Fruit fly (Drosophila melanogaster) whole organism, embryonic: ENCODE results near the gene CG32079.

Experiments used
- CG12104 ChIP-seq: fragments of 200-800 bp; sonication (Bioruptor generic); optimal IDR thresholded peaks from 3 replicates; lab custom pipeline; 2016; ENCODE audit warnings: missing biosample characterization, missing genetic modification characterization
- CG12769 ChIP-seq: fragments of 200-800 bp; sonication (Bioruptor generic); optimal IDR thresholded peaks from 2 replicates; lab custom pipeline; 2019; ENCODE audit warnings: missing biosample characterization, mild to moderate bottlenecking, missing genetic modification characterization, moderate library complexity
- Hr51 ChIP-seq, 2 experiments: fragments of 200-800 bp; sonication (Bioruptor generic); optimal IDR thresholded peaks; 2 replicates in 1 of 2; 3 replicates in 1 of 2; lab custom pipeline; 2016 to 2018; ENCODE audit warnings: missing biosample characterization in 2 of 2, missing genetic modification characterization in 2 of 2, mild to moderate bottlenecking in 1 of 2, moderate library complexity in 1 of 2
- Nf-YB ChIP-seq: fragments of 200-800 bp; sonication (Bioruptor generic); optimal IDR thresholded peaks from 3 replicates; lab custom pipeline; 2019; ENCODE audit warnings: missing biosample characterization, mild to moderate bottlenecking, missing genetic modification characterization, moderate library complexity
- aop ChIP-seq: fragments of 200-800 bp; sonication (Bioruptor generic); IDR thresholded peaks from 2 replicates; pipeline ENCODE4 v1.3.6; 2022; ENCODE audit warnings: missing biosample characterization, missing genetic modification characterization
- lola ChIP-seq, 3 experiments: fragments of >200 bp in 2 of 3; fragments of 200-800 bp in 1 of 3; sonication (Bioruptor generic) in 1 of 3; optimal IDR thresholded peaks; 2 replicates each; lab custom pipeline; 2017 to 2019; ENCODE audit warnings: missing biosample characterization in 3 of 3, missing genetic modification characterization in 3 of 3, mild to moderate bottlenecking in 1 of 3, moderate library complexity in 1 of 3

- TF ChIP-seq lola (GFP tag; optimal IDR thresholded peaks at IDR 0.05; lab: Kevin White, UChicago) (no peak), CG12769 (tag; lab: Kevin White, UChicago) (peak; percentile 38), CG12104 (GFP tag; lab: Kevin White, UChicago) (no peak), Nf-YB (no peak), Hr51 (GFP tag; optimal IDR thresholded peaks at IDR 0.05; lab: Kevin White, UChicago) (no peak), aop (GFP tag; lab: Robert Waterston, UW) (no peak)
Measured at dm6 chr3L:11070372-11070854, 45.1 kb downstream of the CG32079 start, which contains the start of gene Mocs1.
